Fruit fly (Drosophila melanogaster) whole organism, embryonic: ENCODE measurements around the gene hang.

Experiments used
- Aef1 ChIP-seq: fragments of 200-800 bp; sonication (Bioruptor generic); IDR thresholded peaks from 3 replicates; pipeline ENCODE4 v1.3.6; 2022; ENCODE audit warnings: missing biosample characterization, missing genetic modification characterization
- Awh ChIP-seq: fragments of 200-800 bp; sonication (Bioruptor generic); IDR thresholded peaks from 2 replicates; pipeline ENCODE4, ENCODE4 v1.3.6; 2022; ENCODE audit warnings: missing biosample characterization, missing genetic modification characterization
- Blimp-1 ChIP-seq: fragments of 200-800 bp; sonication (Bioruptor generic); optimal IDR thresholded peaks from 3 replicates; lab custom pipeline; 2018; ENCODE audit warnings: missing biosample characterization, missing genetic modification characterization, mild to moderate bottlenecking, moderate library complexity, missing genetic modification reagents
- CG1233 ChIP-seq: fragments of 200-800 bp; sonication (Bioruptor generic); optimal IDR thresholded peaks from 4 replicates; lab custom pipeline; 2018; ENCODE audit warnings: missing biosample characterization, mild to moderate bottlenecking, missing genetic modification characterization
- CG12391 ChIP-seq: fragments of 200-800 bp; sonication (Bioruptor generic); optimal IDR thresholded peaks from 3 replicates; lab custom pipeline; 2018; ENCODE audit warnings: missing biosample characterization, mild to moderate bottlenecking, missing genetic modification characterization, moderate library complexity
- CG14667 ChIP-seq: fragments of 200-800 bp; sonication (Bioruptor generic); IDR thresholded peaks from 2 replicates; pipeline ENCODE4 v1.3.6; 2022; ENCODE audit warnings: missing biosample characterization, missing genetic modification characterization
- CG15073 ChIP-seq: fragments of 200-800 bp; sonication (Bioruptor generic); optimal IDR thresholded peaks from 2 replicates; lab custom pipeline; 2016; ENCODE audit warnings: missing biosample characterization, missing genetic modification characterization
- CG1602 ChIP-seq: fragments of 200-800 bp; sonication (Bioruptor generic); optimal IDR thresholded peaks from 3 replicates; lab custom pipeline; 2016; ENCODE audit warnings: missing biosample characterization, missing genetic modification characterization
- CG17802 ChIP-seq: fragments of 200-800 bp; sonication (Bioruptor generic); optimal IDR thresholded peaks from 2 replicates; lab custom pipeline; 2018; ENCODE audit warnings: missing biosample characterization, mild to moderate bottlenecking, missing genetic modification characterization, moderate library complexity
- CG2199 ChIP-seq: fragments of 200-800 bp; sonication (Bioruptor generic); IDR thresholded peaks from 3 replicates; pipeline ENCODE4 v1.3.6; 2022; ENCODE audit warnings: missing biosample characterization, missing genetic modification characterization
- CG2678 ChIP-seq: fragments of 200-800 bp; sonication (Bioruptor generic); optimal IDR thresholded peaks from 3 replicates; lab custom pipeline; 2019; ENCODE audit warnings: missing biosample characterization, mild to moderate bottlenecking, missing genetic modification characterization, moderate library complexity
- CG30431 ChIP-seq: fragments of 200-800 bp; sonication (Bioruptor generic); optimal IDR thresholded peaks from 2 replicates; lab custom pipeline; 2017; ENCODE audit warnings: missing biosample characterization, missing genetic modification characterization
- CG3847 ChIP-seq: fragments of 200-800 bp; sonication (Bioruptor generic); IDR thresholded peaks from 2 replicates; pipeline ENCODE4 v1.3.6; 2022; ENCODE audit warnings: missing biosample characterization, missing genetic modification characterization
- CG5245 ChIP-seq: fragments of 200-800 bp; sonication (Bioruptor generic); optimal IDR thresholded peaks from 3 replicates; lab custom pipeline; 2016; ENCODE audit warnings: missing biosample characterization, missing genetic modification characterization
- CG6689 ChIP-seq: fragments of 200-800 bp; sonication (Bioruptor generic); IDR thresholded peaks from 2 replicates; pipeline ENCODE4 v1.3.6; 2022; ENCODE audit warnings: missing biosample characterization, missing genetic modification characterization
- CG7987 ChIP-seq: fragments of 200-800 bp; sonication (Bioruptor generic); optimal IDR thresholded peaks from 2 replicates; lab custom pipeline; 2018; ENCODE audit warnings: missing biosample characterization, mild to moderate bottlenecking, missing genetic modification characterization, moderate library complexity
- CG8765 ChIP-seq: fragments of 200-800 bp; sonication (Bioruptor generic); IDR thresholded peaks from 2 replicates; pipeline ENCODE4 v1.3.6; 2022; ENCODE audit warnings: missing biosample characterization, missing genetic modification characterization
- CG9215 ChIP-seq: fragments of 200-800 bp; sonication (Bioruptor generic); IDR thresholded peaks from 2 replicates; pipeline ENCODE4 v1.3.6; 2022; ENCODE audit warnings: missing biosample characterization, missing genetic modification characterization
- D19B ChIP-seq: fragments of 200-800 bp; sonication (Bioruptor generic); optimal IDR thresholded peaks from 2 replicates; lab custom pipeline; 2017; ENCODE audit warnings: missing biosample characterization, mild to moderate bottlenecking, missing genetic modification characterization
- Dad ChIP-seq: fragments of 200-800 bp; sonication (Bioruptor generic); optimal IDR thresholded peaks from 3 replicates; lab custom pipeline; 2016; ENCODE audit warnings: missing biosample characterization, missing genetic modification characterization
- Dfd ChIP-seq, 2 experiments: fragments of >200 bp; optimal IDR thresholded peaks; 2 replicates each; lab custom pipeline; 2017; ENCODE audit warnings: missing biosample characterization in 2 of 2, missing genetic modification characterization in 2 of 2
- Doc3 ChIP-seq: fragments of 200-800 bp; sonication (Bioruptor generic); IDR thresholded peaks from 3 replicates; pipeline ENCODE4 v1.3.6; 2022; ENCODE audit warnings: missing biosample characterization, missing genetic modification characterization; ENCODE audit not compliant: partially characterized antibody
- Fer2 ChIP-seq: fragments of 200-800 bp; sonication (Bioruptor generic); optimal IDR thresholded peaks from 2 replicates; lab custom pipeline; 2018; ENCODE audit warnings: missing biosample characterization, mild to moderate bottlenecking, missing genetic modification characterization, moderate library complexity
- HLH54F ChIP-seq: fragments of 200-800 bp; sonication (Bioruptor generic); optimal IDR thresholded peaks from 3 replicates; lab custom pipeline; 2016; ENCODE audit warnings: missing biosample characterization, missing genetic modification characterization
- Hey ChIP-seq: fragments of 200-800 bp; sonication (Bioruptor generic); optimal IDR thresholded peaks from 3 replicates; lab custom pipeline; 2018; ENCODE audit warnings: missing biosample characterization, mild to moderate bottlenecking, missing genetic modification characterization
- Hr3 ChIP-seq: fragments of 200-800 bp; sonication (Bioruptor generic); optimal IDR thresholded peaks from 3 replicates; lab custom pipeline; 2016; ENCODE audit warnings: missing biosample characterization, missing genetic modification characterization
- Hr51 ChIP-seq, 2 experiments: fragments of 200-800 bp; sonication (Bioruptor generic); optimal IDR thresholded peaks; 2 replicates in 1 of 2; 3 replicates in 1 of 2; lab custom pipeline; 2016 to 2018; ENCODE audit warnings: missing biosample characterization in 2 of 2, missing genetic modification characterization in 2 of 2, mild to moderate bottlenecking in 1 of 2, moderate library complexity in 1 of 2
- Hsf ChIP-seq: fragments of 200-800 bp; sonication (Bioruptor generic); optimal IDR thresholded peaks from 3 replicates; lab custom pipeline; 2016; ENCODE audit warnings: missing biosample characterization, missing genetic modification characterization
- Lpt ChIP-seq: fragments of >200 bp; optimal IDR thresholded peaks from 2 replicates; lab custom pipeline; 2018; ENCODE audit warnings: missing biosample characterization, missing genetic modification characterization
- Opbp ChIP-seq: fragments of 200-800 bp; sonication (Bioruptor generic); IDR thresholded peaks from 3 replicates; pipeline ENCODE4 v1.3.6; 2022; ENCODE audit warnings: missing biosample characterization, missing genetic modification characterization; ENCODE audit not compliant: partially characterized antibody
- Rfx ChIP-seq: fragments of 200-800 bp; sonication (Bioruptor generic); IDR thresholded peaks from 2 replicates; pipeline ENCODE4 v1.3.6; 2022; ENCODE audit warnings: missing biosample characterization, missing genetic modification characterization
- Sry-β ChIP-seq: fragments of 200-800 bp; sonication (Bioruptor generic); optimal IDR thresholded peaks from 2 replicates; lab custom pipeline; 2018; ENCODE audit warnings: missing biosample characterization, mild to moderate bottlenecking, missing genetic modification characterization, moderate library complexity
- Xrp1 ChIP-seq: fragments of 200-800 bp; sonication (Bioruptor generic); IDR thresholded peaks from 2 replicates; pipeline ENCODE4 v1.3.6; 2022; ENCODE audit warnings: missing biosample characterization, missing genetic modification characterization
- ac ChIP-seq: fragments of 200-800 bp; sonication (Bioruptor generic); optimal IDR thresholded peaks from 3 replicates; lab custom pipeline; 2017; ENCODE audit warnings: missing biosample characterization, mild to moderate bottlenecking, missing genetic modification characterization
- aop ChIP-seq: fragments of 200-800 bp; sonication (Bioruptor generic); IDR thresholded peaks from 2 replicates; pipeline ENCODE4 v1.3.6; 2022; ENCODE audit warnings: missing biosample characterization, missing genetic modification characterization
- bbx ChIP-seq: fragments of 200-800 bp; sonication (Bioruptor generic); IDR thresholded peaks from 2 replicates; pipeline ENCODE4 v1.3.6; 2022; ENCODE audit warnings: missing biosample characterization, missing genetic modification characterization; ENCODE audit not compliant: partially characterized antibody
- da ChIP-seq: fragments of 200-800 bp; sonication (Bioruptor generic); optimal IDR thresholded peaks from 2 replicates; lab custom pipeline; 2016; ENCODE audit warnings: missing biosample characterization, missing genetic modification characterization
- fd3F ChIP-seq: fragments of 200-800 bp; sonication (Bioruptor generic); optimal IDR thresholded peaks from 2 replicates; lab custom pipeline; 2018; ENCODE audit warnings: missing biosample characterization, mild to moderate bottlenecking, missing genetic modification characterization, moderate library complexity
- gfzf ChIP-seq: fragments of 200-800 bp; sonication (Bioruptor generic); optimal IDR thresholded peaks from 2 replicates; lab custom pipeline; 2016; ENCODE audit warnings: missing biosample characterization, mild to moderate bottlenecking, missing genetic modification characterization, moderate library complexity
- h ChIP-seq: fragments of >200 bp; optimal IDR thresholded peaks from 2 replicates; lab custom pipeline; 2017
- her ChIP-seq: fragments of 200-800 bp; sonication (Bioruptor generic); optimal IDR thresholded peaks from 2 replicates; lab custom pipeline; 2016; ENCODE audit warnings: missing biosample characterization, missing genetic modification characterization
- knrl ChIP-seq: fragments of 200-800 bp; sonication (Bioruptor generic); IDR thresholded peaks from 3 replicates; pipeline ENCODE4 v1.3.6; 2022; ENCODE audit warnings: missing biosample characterization, missing genetic modification characterization; ENCODE audit not compliant: partially characterized antibody
- lbe ChIP-seq: fragments of 200-800 bp; sonication (Bioruptor generic); optimal IDR thresholded peaks from 2 replicates; lab custom pipeline; 2016; ENCODE audit warnings: missing biosample characterization, mild to moderate bottlenecking, missing genetic modification characterization
- mirr ChIP-seq: fragments of 200-800 bp; sonication (Bioruptor generic); optimal IDR thresholded peaks from 3 replicates; lab custom pipeline; 2018; ENCODE audit warnings: missing biosample characterization, mild to moderate bottlenecking, missing genetic modification characterization
- nerfin-1 ChIP-seq: fragments of 200-800 bp; sonication (Bioruptor generic); optimal IDR thresholded peaks from 3 replicates; lab custom pipeline; 2019; ENCODE audit warnings: missing biosample characterization, mild to moderate bottlenecking, missing genetic modification characterization, moderate library complexity
- nmo ChIP-seq: fragments of 200-800 bp; sonication (Bioruptor generic); optimal IDR thresholded peaks from 2 replicates; lab custom pipeline; 2018; ENCODE audit warnings: missing biosample characterization, mild to moderate bottlenecking, missing genetic modification characterization, moderate library complexity
- pfk ChIP-seq: fragments of 200-800 bp; sonication (Bioruptor generic); optimal IDR thresholded peaks from 2 replicates; lab custom pipeline; 2018; ENCODE audit warnings: missing biosample characterization, mild to moderate bottlenecking, missing genetic modification characterization, moderate library complexity
- seq ChIP-seq: fragments of 200-800 bp; sonication (Bioruptor generic); IDR thresholded peaks from 2 replicates; pipeline ENCODE4 v1.3.6; 2022; ENCODE audit warnings: missing biosample characterization, missing genetic modification characterization
- sim ChIP-seq: fragments of 200-800 bp; sonication (Bioruptor generic); IDR thresholded peaks from 2 replicates; pipeline ENCODE4 v1.3.6; 2022; ENCODE audit warnings: missing biosample characterization, missing genetic modification characterization
- trh ChIP-seq: fragments of 200-800 bp; sonication (Bioruptor generic); optimal IDR thresholded peaks from 2 replicates; lab custom pipeline; 2016; ENCODE audit warnings: missing biosample characterization, missing genetic modification characterization
- wor ChIP-seq: fragments of 200-800 bp; sonication (Bioruptor generic); IDR thresholded peaks from 2 replicates; pipeline ENCODE4 v1.3.6; 2022; ENCODE audit warnings: missing biosample characterization, missing genetic modification characterization
- zfh1 ChIP-seq: fragments of 200-800 bp; sonication (Bioruptor generic); IDR thresholded peaks from 3 replicates; pipeline ENCODE4 v1.3.6; 2022; ENCODE audit warnings: missing biosample characterization, missing genetic modification characterization

hang gene

DNA sequence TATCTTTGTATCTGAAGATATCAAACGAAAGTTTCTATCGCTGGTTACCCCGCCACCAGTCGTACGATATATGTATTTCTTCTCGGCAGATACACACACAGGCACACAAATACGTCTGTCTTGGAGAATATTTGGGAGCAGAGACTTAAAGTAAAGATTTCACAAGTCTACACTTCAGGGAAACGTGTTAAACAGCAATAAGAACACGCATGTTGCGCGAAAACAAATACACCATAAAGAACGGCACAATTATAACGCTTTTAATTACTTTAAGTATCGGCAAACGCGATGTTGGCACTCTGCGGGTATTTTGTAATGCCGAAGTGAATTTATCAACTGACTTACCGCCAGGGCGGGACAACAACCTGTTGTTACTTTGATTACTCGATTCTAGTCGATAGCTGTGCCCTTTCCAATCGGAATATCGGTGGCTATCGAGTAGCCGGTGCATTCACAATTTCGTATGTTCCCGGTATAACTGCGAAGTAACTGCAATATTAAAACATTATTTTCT lies 675 bp upstream of the hang start, which contains the start of gene AnxB11 (continued):
- TF ChIP-seq CG14667 (GFP tag; lab: Robert Waterston, UW) (no peak), CG9215 (no peak), lbe (peak; percentile 11), ac (GFP tag; lab: Kevin White, UChicago) (no peak), Sry-β (no peak), Hey (tag; lab: Kevin White, UChicago) (no peak), sim (no peak), HLH54F (GFP tag; lab: Kevin White, UChicago) (no peak), da (GFP tag; lab: Kevin White, UChicago) (no peak), pfk (no peak), seq (GFP tag; lab: Robert Waterston, UW) (no peak), Blimp-1 (GFP tag; lab: Kevin White, UChicago) (peak; percentile 22), CG3847 (no peak), CG7987 (GFP tag; lab: Kevin White, UChicago) (no peak), Aef1 (GFP tag; lab: Robert Waterston, UW) (no peak), mirr (GFP tag; lab: Kevin White, UChicago) (peak; percentile 56), nerfin-1 (tag; lab: Kevin White, UChicago) (no peak), her (GFP tag; lab: Kevin White, UChicago) (no peak), bbx (GFP tag; lab: Robert Waterston, UW) (peak; percentile 72), Doc3 (0 out of 3 replicates have a peak, but pooled peaks have one; percentile 26), fd3F (GFP tag; lab: Kevin White, UChicago) (no peak), CG15073 (GFP tag; lab: Kevin White, UChicago) (no peak), CG17802 (tag; lab: Kevin White, UChicago) (no peak), knrl (no peak), Xrp1 (GFP tag; lab: Robert Waterston, UW) (no peak), Hsf (GFP tag; lab: Kevin White, UChicago) (no peak), CG12391 (tag; lab: Kevin White, UChicago) (no peak), Awh (GFP tag; lab: Robert Waterston, UW) (0 out of 2 replicates have a peak, but pooled peaks have one; percentile 7), gfzf (GFP tag; lab: Kevin White, UChicago) (no peak), CG2199 (0 out of 3 replicates have a peak, but pooled peaks have one; percentile 15), Opbp (GFP tag; lab: Robert Waterston, UW) (peak; percentile 74; the same call in 2 of the 3 replicates), h (lab: Kevin White, UChicago) (no peak), CG6689 (GFP tag; lab: Robert Waterston, UW) (no peak), CG1602 (no peak), CG5245 (GFP tag; lab: Kevin White, UChicago) (no peak), nmo (GFP tag; lab: Kevin White, UChicago) (no peak), Dad (GFP tag; lab: Kevin White, UChicago) (no peak), Fer2 (tag; lab: Kevin White, UChicago) (no peak), trh (no peak), CG30431 (no peak), D19B (GFP tag; lab: Kevin White, UChicago) (no peak), Rfx (no peak), wor (no peak), zfh1 (GFP tag; lab: Robert Waterston, UW) (no peak), aop (GFP tag; lab: Robert Waterston, UW) (no peak), Lpt (GFP tag; lab: Kevin White, UChicago) (no peak), CG8765 (GFP tag; lab: Robert Waterston, UW) (no peak), Hr51 (GFP tag; optimal IDR thresholded peaks at IDR 0.05; lab: Kevin White, UChicago) (no peak), Dfd (GFP tag; optimal IDR thresholded peaks at IDR 0.05; lab: Kevin White, UChicago) (no peak), CG1233 (no peak), CG2678 (tag; lab: Kevin White, UChicago) (no peak), Hr3 (GFP tag; lab: Kevin White, UChicago) (no peak)
